Fruit fly (Drosophila melanogaster): Measurements from ENCODE around the gene EMC2B.

DNA sequence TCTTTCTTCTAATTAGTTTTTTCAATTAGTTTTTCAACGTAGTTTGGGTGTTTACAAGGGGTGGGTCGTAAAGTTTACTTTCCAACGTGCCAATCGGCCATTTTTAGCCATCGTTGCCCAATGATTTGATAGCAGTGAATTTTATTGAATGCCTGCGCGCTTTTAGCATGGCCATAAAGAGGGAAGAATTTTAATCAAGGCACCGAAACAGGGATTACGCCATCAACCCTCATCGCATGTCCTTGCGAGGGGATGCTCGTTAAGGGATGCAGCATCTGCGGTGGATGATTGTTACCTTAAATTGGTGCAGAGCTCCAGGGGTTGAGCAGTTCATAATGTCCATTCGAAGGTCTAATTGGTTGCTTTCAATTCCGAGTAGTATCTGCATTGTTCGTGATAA is 8.7 kb downstream of the EMC2B start:
- TF ChIP-seq gl (tag; optimal IDR thresholded peaks at IDR 0.05), result no peak
- no peak for TF ChIP-seq CG8301 (tag; optimal IDR thresholded peaks at IDR 0.05)
- TF ChIP-seq Ets98B (GFP tag; IDR thresholded peaks at IDR 0.05), result no peak
- no peak for TF ChIP-seq CG4496 (GFP tag; IDR thresholded peaks at IDR 0.05)
- no peak for TF ChIP-seq fd96Ca (GFP tag; IDR thresholded peaks at IDR 0.05)
- no peak for TF ChIP-seq Pif1A (GFP tag; optimal IDR thresholded peaks at IDR 0.05)
- TF ChIP-seq D1 (tag; optimal IDR thresholded peaks at IDR 0.05), result no peak
- no peak for TF ChIP-seq rn (GFP tag; IDR thresholded peaks at IDR 0.05)
- TF ChIP-seq CG32121 (GFP tag; IDR thresholded peaks at IDR 0.05), result no peak
- TF ChIP-seq EcR (GFP tag; optimal IDR thresholded peaks at IDR 0.05), result no peak
- TF ChIP-seq Pif1B (GFP tag; optimal IDR thresholded peaks at IDR 0.05), result no peak
- TF ChIP-seq CG14655 (GFP tag; optimal IDR thresholded peaks at IDR 0.05), result no peak
- no peak for TF ChIP-seq CG13204 (GFP tag; optimal IDR thresholded peaks at IDR 0.05)

Measured in whole organism, pupa.